Worm (Caenorhabditis elegans): ENCODE results near the gene dph-2.

- TF ChIP-seq M03D4.4 (tag; optimal IDR thresholded peaks at IDR 0.05) (no peak), sptf-1 (tag; optimal IDR thresholded peaks at IDR 0.05) (no peak), mab-5 (tag; optimal IDR thresholded peaks at IDR 0.05) (no peak), elt-3 (tag; optimal IDR thresholded peaks at IDR 0.05) (no peak), nhr-237 (tag; optimal IDR thresholded peaks at IDR 0.05) (no peak), nhr-28 (tag; optimal IDR thresholded peaks at IDR 0.05) (no peak)
These were observed 3.0 kb upstream of the dph-2 start, which contains the start of gene C09G5.13 for ce11 chrII:10717124-10717523.

Measured in whole organism, mixed stage, embryonic.